Worm (Caenorhabditis elegans): Measurements from ENCODE around the gene cyp-31A2.

DNA sequence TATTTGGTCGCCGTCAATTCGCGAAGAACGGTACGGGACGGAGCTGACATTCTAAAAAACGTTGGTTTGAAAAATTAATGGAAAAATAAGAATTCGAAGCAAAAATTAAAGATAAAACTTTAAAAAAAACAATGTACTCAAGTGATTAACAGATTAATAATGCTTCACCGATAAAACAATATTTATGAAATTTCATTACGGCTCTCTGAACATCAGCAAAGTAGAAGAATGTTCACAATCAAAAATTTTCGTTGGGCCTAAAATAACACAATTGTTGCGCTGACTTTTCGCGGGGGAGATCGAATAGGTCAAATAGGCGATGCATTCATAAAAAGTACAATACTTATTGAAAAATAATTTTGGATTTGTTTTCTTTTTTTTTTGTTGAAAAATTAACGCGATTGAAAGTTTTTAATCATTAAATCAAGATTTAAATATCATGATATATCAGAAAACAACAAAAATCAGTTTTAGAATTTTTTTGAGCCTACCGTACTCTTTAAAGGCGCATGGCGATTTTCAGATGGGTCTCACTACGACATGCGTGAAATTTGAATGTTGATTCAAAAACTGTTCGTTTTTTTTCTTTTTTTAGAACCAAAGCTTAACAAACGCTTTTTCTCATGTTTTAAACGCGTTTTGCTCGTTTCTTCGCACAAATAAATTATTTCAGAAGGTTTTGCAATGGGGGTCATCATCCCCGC is at the start of gene cyp-31A2, which contains the start of gene memi-3:
- TF ChIP-seq med-1 (GFP tag; optimal IDR thresholded peaks at IDR 0.05; ENCODE audit: insufficient read depth) (no peak), ztf-23 (GFP tag; IDR thresholded peaks at IDR 0.05) (no peak), ref-1 (GFP tag; conservative IDR thresholded peaks at IDR 0.05) (no peak), flt-1 (GFP tag; IDR thresholded peaks at IDR 0.05) (no peak), ztf-29 (GFP tag; IDR thresholded peaks at IDR 0.05) (no peak)
